Fruit fly (Drosophila melanogaster) ovary, adult (tissue): ENCODE results near the gene east.
A peak's percentile ranks its signal among the peaks of the same experiment; 100 is the strongest.

Experiments used
- CG17801 ChIP-seq: fragments of 200-800 bp; optimal IDR thresholded peaks from 2 replicates; lab custom pipeline; 2019; ENCODE audit warnings: missing biosample characterization, mild to moderate bottlenecking, missing genetic modification characterization, moderate library complexity; ENCODE audit not compliant: partially characterized antibody

east gene

dm6 chrX:2009453-2010009 is 1.1 kb upstream of the east start:
- TF ChIP-seq CG17801 (GFP tag; lab: Kevin White, UChicago), result peak; percentile 68

- no peak for TF ChIP-seq CG17801 (GFP tag; lab: Kevin White, UChicago)
Observed at dm6 chrX:2011288-2012120, 844 bp downstream of the east start.

DNA sequence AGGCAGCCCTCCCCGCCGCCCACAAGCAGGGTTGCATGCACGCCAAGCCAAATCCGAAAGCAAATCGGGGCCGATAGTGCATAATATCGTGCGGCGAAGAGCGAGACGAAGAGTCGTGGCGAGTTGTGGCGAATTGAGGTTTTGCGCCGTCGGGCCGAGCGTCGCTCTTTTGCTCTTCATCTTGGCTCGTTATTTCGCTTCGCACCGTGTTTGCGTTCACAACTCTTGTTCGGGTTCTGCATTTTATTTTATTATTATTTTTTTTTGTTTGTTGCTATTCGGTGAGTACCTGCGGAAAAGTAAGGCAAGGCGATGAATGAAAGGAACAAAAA is 1.4 kb downstream of the east start:
- peak; percentile 12 for TF ChIP-seq CG17801 (GFP tag; lab: Kevin White, UChicago)

dm6 chrX:2012837-2013236 is 2.2 kb downstream of the east start:
- TF ChIP-seq CG17801 (GFP tag; lab: Kevin White, UChicago), result peak; percentile 56

dm6 chrX:2013365-2013764 is 2.7 kb downstream of the east start:
- no peak for TF ChIP-seq CG17801 (GFP tag; lab: Kevin White, UChicago)

DNA sequence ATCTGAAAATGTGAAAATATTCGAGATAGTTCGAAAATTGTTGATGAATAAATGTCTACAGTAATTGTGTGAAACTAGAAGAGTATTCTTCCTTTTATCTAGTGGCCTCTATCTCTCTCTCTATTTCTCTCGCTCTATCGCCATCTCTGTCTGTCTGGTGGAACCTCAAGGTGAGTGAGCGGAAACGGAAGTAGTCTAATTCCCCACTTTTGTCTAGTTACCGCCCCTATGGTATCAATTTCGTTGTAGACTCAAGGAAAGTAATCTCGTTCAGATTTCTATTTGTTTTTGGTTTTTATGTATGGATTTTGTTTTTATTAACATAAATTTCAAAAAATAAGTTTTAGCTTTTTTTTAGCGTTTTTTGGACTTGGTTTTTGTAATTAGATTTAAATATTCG is 14.2 kb downstream of the east start:
- TF ChIP-seq CG17801 (GFP tag; lab: Kevin White, UChicago), result no peak

- peak; percentile 6 for TF ChIP-seq CG17801 (GFP tag; lab: Kevin White, UChicago)
Observed at dm6 chrX:2031308-2031707, 20.6 kb downstream of the east start.

dm6 chrX:2032160-2032801 is 21.6 kb downstream of the east start:
- TF ChIP-seq CG17801 (GFP tag; lab: Kevin White, UChicago), result no peak

DNA sequence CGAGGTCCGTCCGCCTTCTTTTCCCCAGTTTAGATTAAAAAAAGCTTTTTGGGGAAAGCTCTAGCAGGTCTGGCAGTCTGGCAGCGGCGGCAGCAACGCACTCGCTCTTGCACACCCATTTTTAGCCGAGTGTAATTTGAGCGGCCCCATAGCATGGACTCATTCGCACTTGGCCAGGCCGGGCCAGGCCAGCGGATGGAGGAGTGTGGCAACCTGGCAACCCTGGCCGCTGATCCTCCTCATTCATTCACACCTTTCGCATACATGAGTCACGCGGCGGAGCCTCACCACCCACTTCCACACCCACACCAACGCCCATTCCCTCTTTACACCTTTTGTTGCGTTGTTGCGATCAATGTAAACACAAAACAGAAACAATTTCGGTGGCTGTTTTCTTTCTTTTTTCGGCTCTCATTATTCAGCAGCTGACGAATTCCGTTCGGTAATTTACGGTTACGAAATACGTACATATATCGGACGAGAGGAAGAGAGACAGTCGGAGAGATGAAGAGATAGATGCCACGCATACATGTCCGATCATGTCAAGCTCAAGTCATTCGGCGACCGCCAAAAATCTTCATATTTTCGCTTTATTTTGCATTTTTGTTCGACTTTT is 22.3 kb downstream of the east start:
- TF ChIP-seq CG17801 (GFP tag; lab: Kevin White, UChicago), result peak; percentile 9

DNA sequence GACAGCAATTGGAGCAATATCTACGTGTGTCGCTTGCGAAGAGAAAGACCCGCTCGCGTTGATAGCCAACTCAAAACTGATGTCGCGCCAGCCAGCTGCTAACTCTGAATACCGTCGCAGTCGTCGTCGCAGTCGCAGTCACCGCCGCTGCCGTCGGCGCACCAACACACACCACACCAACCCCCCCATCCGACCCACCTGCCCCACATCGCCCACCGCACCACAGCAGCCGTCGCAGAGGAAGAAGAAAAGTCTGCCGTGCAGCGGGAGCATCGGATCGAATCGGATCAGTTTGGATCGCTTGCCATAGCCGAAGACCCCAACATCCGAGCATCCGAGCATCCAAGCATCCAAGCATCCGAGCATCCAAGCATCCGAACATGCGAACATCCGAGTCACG is 25.7 kb downstream of the east start:
- no peak for TF ChIP-seq CG17801 (GFP tag; lab: Kevin White, UChicago)

- no peak for TF ChIP-seq CG17801 (GFP tag; lab: Kevin White, UChicago)
Observed at dm6 chrX:2036800-2037488, 26.3 kb downstream of the east start.

dm6 chrX:2037605-2038004 is 26.9 kb downstream of the east start:
- no peak for TF ChIP-seq CG17801 (GFP tag; lab: Kevin White, UChicago)

DNA sequence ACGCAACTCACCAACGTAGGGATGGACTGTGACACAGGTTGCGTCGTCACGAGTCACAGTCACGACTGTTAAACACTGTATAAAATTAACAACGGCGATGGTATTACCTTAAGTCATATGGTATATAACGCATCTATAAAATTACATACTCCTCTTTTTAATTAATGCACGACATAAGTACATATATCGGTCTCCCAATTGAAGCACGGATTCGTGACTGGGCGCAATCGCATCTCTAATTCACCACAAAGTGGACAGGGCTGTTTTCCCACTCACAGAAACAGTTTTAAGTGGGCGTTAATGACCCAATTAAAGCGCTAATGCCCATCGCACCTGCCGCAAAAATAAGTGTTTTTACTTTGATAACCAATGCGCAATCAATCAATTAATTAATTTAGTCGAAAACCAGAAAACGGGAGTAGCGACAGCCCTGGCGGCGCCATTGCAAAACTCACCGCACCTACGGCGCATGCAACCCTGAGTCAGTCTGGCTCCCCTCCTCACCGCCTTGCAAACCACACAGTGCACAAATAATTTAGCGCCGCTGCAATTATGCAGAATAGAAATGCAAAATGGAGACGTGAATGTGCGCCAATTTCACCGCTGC is 30.8 kb downstream of the east start, which contains the start of gene CG4313:
Gene CG4313, plus strand, starts transcription at position 557 of the 607 bp plus-strand sequence.
- TF ChIP-seq CG17801 (GFP tag; lab: Kevin White, UChicago), result peak; percentile 70
